Fruit fly (Drosophila melanogaster) whole organism, embryonic: ENCODE results near the gene CG33543.

ENCODE experiments used
- Aef1 ChIP-seq: fragments of 200-800 bp; sonication (Bioruptor generic); IDR thresholded peaks from 3 replicates; pipeline ENCODE4 v1.3.6; 2022; ENCODE audit warnings: missing biosample characterization, missing genetic modification characterization
- Asciz ChIP-seq: fragments of 200-800 bp; sonication (Bioruptor generic); optimal IDR thresholded peaks from 2 replicates; lab custom pipeline; 2017; ENCODE audit warnings: missing biosample characterization, mild to moderate bottlenecking, missing genetic modification characterization, missing genetic modification reagents
- Atf-2 ChIP-seq: fragments of 200-800 bp; sonication (Bioruptor generic); optimal IDR thresholded peaks from 2 replicates; lab custom pipeline; 2016; ENCODE audit warnings: missing biosample characterization, missing genetic modification characterization
- Blimp-1 ChIP-seq: fragments of 200-800 bp; sonication (Bioruptor generic); optimal IDR thresholded peaks from 3 replicates; lab custom pipeline; 2018; ENCODE audit warnings: missing biosample characterization, missing genetic modification characterization, mild to moderate bottlenecking, moderate library complexity, missing genetic modification reagents
- CG10147 ChIP-seq: fragments of 200-800 bp; sonication (Bioruptor generic); optimal IDR thresholded peaks from 2 replicates; lab custom pipeline; 2019; ENCODE audit warnings: missing biosample characterization, mild to moderate bottlenecking, missing genetic modification characterization, moderate library complexity
- CG11093 ChIP-seq: fragments of 200-800 bp; sonication (Bioruptor generic); IDR thresholded peaks from 3 replicates; pipeline ENCODE4 v1.3.6; 2022; ENCODE audit warnings: missing biosample characterization, missing genetic modification characterization
- CG11695 ChIP-seq: fragments of 200-800 bp; sonication (Bioruptor generic); IDR thresholded peaks from 3 replicates; pipeline ENCODE4 v1.3.6; 2022; ENCODE audit warnings: missing biosample characterization, missing genetic modification characterization
- CG12104 ChIP-seq: fragments of 200-800 bp; sonication (Bioruptor generic); optimal IDR thresholded peaks from 3 replicates; lab custom pipeline; 2016; ENCODE audit warnings: missing biosample characterization, missing genetic modification characterization
- CG1233 ChIP-seq: fragments of 200-800 bp; sonication (Bioruptor generic); optimal IDR thresholded peaks from 4 replicates; lab custom pipeline; 2018; ENCODE audit warnings: missing biosample characterization, mild to moderate bottlenecking, missing genetic modification characterization
- CG12391 ChIP-seq: fragments of 200-800 bp; sonication (Bioruptor generic); optimal IDR thresholded peaks from 3 replicates; lab custom pipeline; 2018; ENCODE audit warnings: missing biosample characterization, mild to moderate bottlenecking, missing genetic modification characterization, moderate library complexity
- CG14965 ChIP-seq: fragments of 200-800 bp; sonication (Bioruptor generic); optimal IDR thresholded peaks from 2 replicates; lab custom pipeline; 2016; ENCODE audit warnings: missing biosample characterization, missing genetic modification characterization, borderline replicate concordance
- CG15011 ChIP-seq: fragments of 200-800 bp; sonication (Bioruptor generic); optimal IDR thresholded peaks from 3 replicates; lab custom pipeline; 2018; ENCODE audit warnings: missing biosample characterization, mild to moderate bottlenecking, missing genetic modification characterization
- CG1529 ChIP-seq: fragments of 200-800 bp; sonication (Bioruptor generic); optimal IDR thresholded peaks from 3 replicates; lab custom pipeline; 2018; ENCODE audit warnings: missing biosample characterization, missing genetic modification characterization
- CG15696 ChIP-seq: fragments of 200-800 bp; sonication (Bioruptor generic); optimal IDR thresholded peaks from 2 replicates; lab custom pipeline; 2019; ENCODE audit warnings: missing biosample characterization, mild to moderate bottlenecking, missing genetic modification characterization, moderate library complexity
- CG17328 ChIP-seq: fragments of 200-800 bp; sonication (Bioruptor generic); IDR thresholded peaks from 2 replicates; pipeline ENCODE4 v1.3.6; 2022; ENCODE audit warnings: missing biosample characterization, missing genetic modification characterization
- CG17612 ChIP-seq: fragments of 200-800 bp; sonication (Bioruptor generic); IDR thresholded peaks from 2 replicates; pipeline ENCODE4 v1.3.6; 2022; ENCODE audit warnings: missing biosample characterization, missing genetic modification characterization
- CG18262 ChIP-seq: fragments of 200-800 bp; optimal IDR thresholded peaks from 3 replicates; lab custom pipeline; 2019; ENCODE audit warnings: missing biosample characterization, mild to moderate bottlenecking, missing genetic modification characterization, moderate library complexity
- CG30431 ChIP-seq: fragments of 200-800 bp; sonication (Bioruptor generic); optimal IDR thresholded peaks from 2 replicates; lab custom pipeline; 2017; ENCODE audit warnings: missing biosample characterization, missing genetic modification characterization
- CG33557 ChIP-seq: fragments of 200-800 bp; sonication (Bioruptor generic); optimal IDR thresholded peaks from 2 replicates; lab custom pipeline; 2019; ENCODE audit warnings: missing biosample characterization, mild to moderate bottlenecking, missing genetic modification characterization, moderate library complexity
- CG34422 ChIP-seq: fragments of 200-800 bp; sonication (Bioruptor generic); IDR thresholded peaks from 3 replicates; pipeline ENCODE4 v1.3.6; 2022; ENCODE audit warnings: missing biosample characterization, missing genetic modification characterization
- CG4854 ChIP-seq: fragments of 200-800 bp; sonication (Bioruptor generic); optimal IDR thresholded peaks from 2 replicates; lab custom pipeline; 2016; ENCODE audit warnings: missing biosample characterization, missing genetic modification characterization, inconsistent platforms
- CG6654 ChIP-seq: fragments of 200-800 bp; sonication (Bioruptor generic); optimal IDR thresholded peaks from 2 replicates; lab custom pipeline; 2017; ENCODE audit warnings: missing biosample characterization, mild to moderate bottlenecking, missing genetic modification characterization
- CG7372 ChIP-seq: fragments of 200-800 bp; sonication (Bioruptor generic); IDR thresholded peaks from 2 replicates; pipeline ENCODE4 v1.3.6; 2022; ENCODE audit warnings: missing biosample characterization, missing genetic modification characterization
- CG7987 ChIP-seq: fragments of 200-800 bp; sonication (Bioruptor generic); optimal IDR thresholded peaks from 2 replicates; lab custom pipeline; 2018; ENCODE audit warnings: missing biosample characterization, mild to moderate bottlenecking, missing genetic modification characterization, moderate library complexity
- CG9817 ChIP-seq: fragments of 200-800 bp; sonication (Bioruptor generic); optimal IDR thresholded peaks from 2 replicates; lab custom pipeline; 2018; ENCODE audit warnings: missing biosample characterization, mild to moderate bottlenecking, missing genetic modification characterization, moderate library complexity
- Dll ChIP-seq: fragments of 200-800 bp; sonication (Bioruptor generic); IDR thresholded peaks from 4 replicates; pipeline ENCODE4 v1.3.6; 2022; ENCODE audit warnings: missing biosample characterization, missing genetic modification characterization; ENCODE audit not compliant: partially characterized antibody
- Dref ChIP-seq: fragments of 200-800 bp; sonication (Bioruptor generic); IDR thresholded peaks from 2 replicates; pipeline ENCODE4 v1.3.6; 2022; ENCODE audit warnings: missing biosample characterization, missing genetic modification characterization
- HmgD ChIP-seq: fragments of 200-800 bp; sonication (Bioruptor generic); optimal IDR thresholded peaks from 3 replicates; lab custom pipeline; 2016; ENCODE audit warnings: missing biosample characterization, missing genetic modification characterization
- HmgZ ChIP-seq: fragments of 200-800 bp; sonication (Bioruptor generic); optimal IDR thresholded peaks from 2 replicates; lab custom pipeline; 2018; ENCODE audit warnings: missing biosample characterization, mild to moderate bottlenecking, missing genetic modification characterization
- Hmx ChIP-seq: fragments of 200-800 bp; sonication (Bioruptor generic); optimal IDR thresholded peaks from 2 replicates; lab custom pipeline; 2016; ENCODE audit warnings: missing biosample characterization, missing genetic modification characterization
- PHDP ChIP-seq: fragments of 200-800 bp; sonication (Bioruptor generic); optimal IDR thresholded peaks from 3 replicates; lab custom pipeline; 2018; ENCODE audit warnings: missing biosample characterization, mild to moderate bottlenecking, missing genetic modification characterization, moderate library complexity
- Poxn ChIP-seq: fragments of 200-800 bp; sonication (Bioruptor generic); IDR thresholded peaks from 2 replicates; pipeline ENCODE4 v1.3.6; 2022; ENCODE audit warnings: missing biosample characterization, missing genetic modification characterization
- Ptx1 ChIP-seq: fragments of 200-800 bp; sonication (Bioruptor generic); IDR thresholded peaks from 2 replicates; pipeline ENCODE4 v1.3.6; 2022; ENCODE audit warnings: missing biosample characterization, missing genetic modification characterization
- Sry-β ChIP-seq: fragments of 200-800 bp; sonication (Bioruptor generic); optimal IDR thresholded peaks from 2 replicates; lab custom pipeline; 2018; ENCODE audit warnings: missing biosample characterization, mild to moderate bottlenecking, missing genetic modification characterization, moderate library complexity
- bcd ChIP-seq: fragments of 200-800 bp; sonication (Bioruptor generic); optimal IDR thresholded peaks from 2 replicates; lab custom pipeline; 2017; ENCODE audit warnings: missing biosample characterization, mild to moderate bottlenecking, missing genetic modification characterization
- cad ChIP-seq: fragments of >200 bp; optimal IDR thresholded peaks from 2 replicates; lab custom pipeline; 2017; ENCODE audit warnings: missing biosample characterization, missing genetic modification characterization
- chm ChIP-seq: fragments of 200-800 bp; sonication (Bioruptor generic); IDR thresholded peaks from 2 replicates; pipeline ENCODE4 v1.3.6; 2022; ENCODE audit warnings: missing biosample characterization, missing genetic modification characterization
- crc ChIP-seq: fragments of 200-800 bp; sonication (Bioruptor generic); optimal IDR thresholded peaks from 2 replicates; lab custom pipeline; 2016; ENCODE audit warnings: missing biosample characterization, missing genetic modification characterization
- crp ChIP-seq, 2 experiments: fragments of 200-800 bp; sonication (Bioruptor generic); optimal IDR thresholded peaks; 2 replicates in 1 of 2; 3 replicates in 1 of 2; lab custom pipeline; 2017; ENCODE audit warnings: missing biosample characterization in 2 of 2, missing genetic modification characterization in 2 of 2, mild to moderate bottlenecking in 1 of 2, moderate library complexity in 1 of 2
- dati ChIP-seq: fragments of 200-800 bp; sonication (Bioruptor generic); IDR thresholded peaks from 2 replicates; pipeline ENCODE4 v1.3.6; 2022; ENCODE audit warnings: missing biosample characterization, missing genetic modification characterization
- dimm ChIP-seq: fragments of 200-800 bp; sonication (Bioruptor generic); IDR thresholded peaks from 2 replicates; pipeline ENCODE4 v1.3.6; 2022; ENCODE audit warnings: missing biosample characterization, missing genetic modification characterization
- dm ChIP-seq: fragments of 200-800 bp; sonication (Bioruptor generic); optimal IDR thresholded peaks from 3 replicates; lab custom pipeline; 2016; ENCODE audit warnings: missing biosample characterization, missing genetic modification characterization
- hbn ChIP-seq: fragments of 200-800 bp; sonication (Bioruptor generic); IDR thresholded peaks from 2 replicates; pipeline ENCODE4 v1.3.6; 2022; ENCODE audit warnings: missing biosample characterization, missing genetic modification characterization; ENCODE audit not compliant: partially characterized antibody
- knrl ChIP-seq: fragments of 200-800 bp; sonication (Bioruptor generic); IDR thresholded peaks from 3 replicates; pipeline ENCODE4 v1.3.6; 2022; ENCODE audit warnings: missing biosample characterization, missing genetic modification characterization; ENCODE audit not compliant: partially characterized antibody
- lilli ChIP-seq: fragments of 200-800 bp; sonication (Bioruptor generic); optimal IDR thresholded peaks from 3 replicates; lab custom pipeline; 2016; ENCODE audit warnings: missing biosample characterization, missing genetic modification characterization
- ranshi ChIP-seq: fragments of 200-800 bp; sonication (Bioruptor generic); IDR thresholded peaks from 2 replicates; pipeline ENCODE4 v1.3.6; 2022; ENCODE audit warnings: missing biosample characterization, missing genetic modification characterization
- sens ChIP-seq: fragments of 200-800 bp; sonication (Bioruptor generic); peaks from one replicate; lab custom pipeline; 2016; ENCODE audit warnings: missing biosample characterization, missing genetic modification characterization
- slbo ChIP-seq: fragments of 200-800 bp; sonication (Bioruptor generic); IDR thresholded peaks from 2 replicates; pipeline ENCODE4 v1.3.6; 2022; ENCODE audit warnings: missing biosample characterization, missing genetic modification characterization
- ssp ChIP-seq: fragments of 200-800 bp; sonication (Bioruptor generic); IDR thresholded peaks from 2 replicates; pipeline ENCODE4 v1.3.6; 2022; ENCODE audit warnings: missing biosample characterization, missing genetic modification characterization
- tx ChIP-seq: fragments of 200-800 bp; sonication (Bioruptor generic); optimal IDR thresholded peaks from 2 replicates; lab custom pipeline; 2016; ENCODE audit warnings: missing biosample characterization, missing genetic modification characterization

CG33543 gene

dm6 chr2L:1980708-1981339 is 25.3 kb downstream of the CG33543 start, which contains the start of the genes CG15356 and CG15362 (continued):
- TF ChIP-seq CG11093 (no peak), CG15011 (no peak), CG33557 (GFP tag; lab: Kevin White, UChicago) (peak; percentile 18), CG4854 (GFP tag; lab: Kevin White, UChicago) (peak; percentile 28), CG11695 (GFP tag; lab: Robert Waterston, UW) (0 out of 3 replicates have a peak, but pooled peaks have one; percentile 20), Dref (GFP tag; lab: Robert Waterston, UW) (peak; percentile 90), Sry-β (GFP tag; lab: Kevin White, UChicago) (no peak), CG10147 (GFP tag; lab: Kevin White, UChicago) (peak; percentile 5), Hmx (GFP tag; lab: Kevin White, UChicago) (peak; percentile 22), HmgD (GFP tag; lab: Kevin White, UChicago) (no peak), chm (no peak), CG1233 (GFP tag; lab: Kevin White, UChicago) (peak; percentile 19), CG34422 (GFP tag; lab: Robert Waterston, UW) (0 out of 3 replicates have a peak, but pooled peaks have one; percentile 32), CG9817 (peak; percentile 26), Dll (GFP tag; lab: Robert Waterston, UW) (peak; percentile 98), Asciz (GFP tag; lab: Kevin White, UChicago) (no peak), CG18262 (peak; percentile 34), Aef1 (GFP tag; lab: Robert Waterston, UW) (peak; percentile 29; the same call in 1 of the 3 replicates), CG17612 (no peak), dm (no peak), CG7372 (no peak), CG12104 (GFP tag; lab: Kevin White, UChicago) (no peak), cad (GFP tag; lab: Kevin White, UChicago) (no peak), Blimp-1 (GFP tag; lab: Kevin White, UChicago) (no peak), crp (GFP tag; optimal IDR thresholded peaks at IDR 0.05; lab: Kevin White, UChicago) (no peak), hbn (GFP tag; lab: Robert Waterston, UW) (peak; percentile 98), ranshi (no peak), CG1529 (GFP tag; lab: Kevin White, UChicago) (no peak), CG12391 (tag; lab: Kevin White, UChicago) (peak; percentile 61), CG15696 (tag; lab: Kevin White, UChicago) (no peak), CG7987 (GFP tag; lab: Kevin White, UChicago) (peak; percentile 34), tx (GFP tag; lab: Kevin White, UChicago) (no peak), Atf-2 (GFP tag; lab: Kevin White, UChicago) (no peak), Poxn (GFP tag; lab: Robert Waterston, UW) (no peak), CG30431 (GFP tag; lab: Kevin White, UChicago) (no peak), crc (GFP tag; lab: Kevin White, UChicago) (no peak), dati (GFP tag; lab: Robert Waterston, UW) (no peak), lilli (GFP tag; lab: Kevin White, UChicago) (peak; percentile 40), bcd (GFP tag; lab: Kevin White, UChicago) (peak; percentile 62), knrl (GFP tag; lab: Robert Waterston, UW) (peak; percentile 99), slbo (GFP tag; lab: Robert Waterston, UW) (peak; percentile 63), HmgZ (tag; lab: Kevin White, UChicago) (peak; percentile 43), dimm (GFP tag; lab: Robert Waterston, UW) (no peak), CG17328 (GFP tag; lab: Robert Waterston, UW) (no peak), PHDP (tag; lab: Kevin White, UChicago) (peak; percentile 39), CG6654 (GFP tag; lab: Kevin White, UChicago) (no peak), Ptx1 (0 out of 2 replicates have a peak, but pooled peaks have one; percentile 9), ssp (GFP tag; lab: Robert Waterston, UW) (no peak), sens (peak; percentile 81), CG14965 (GFP tag; lab: Kevin White, UChicago) (no peak)
